Fruit fly (Drosophila melanogaster): Measurements from ENCODE around the gene CG4440.
A peak's percentile ranks its signal among the peaks of the same experiment; 100 is the strongest.

CG4440 gene

DNA sequence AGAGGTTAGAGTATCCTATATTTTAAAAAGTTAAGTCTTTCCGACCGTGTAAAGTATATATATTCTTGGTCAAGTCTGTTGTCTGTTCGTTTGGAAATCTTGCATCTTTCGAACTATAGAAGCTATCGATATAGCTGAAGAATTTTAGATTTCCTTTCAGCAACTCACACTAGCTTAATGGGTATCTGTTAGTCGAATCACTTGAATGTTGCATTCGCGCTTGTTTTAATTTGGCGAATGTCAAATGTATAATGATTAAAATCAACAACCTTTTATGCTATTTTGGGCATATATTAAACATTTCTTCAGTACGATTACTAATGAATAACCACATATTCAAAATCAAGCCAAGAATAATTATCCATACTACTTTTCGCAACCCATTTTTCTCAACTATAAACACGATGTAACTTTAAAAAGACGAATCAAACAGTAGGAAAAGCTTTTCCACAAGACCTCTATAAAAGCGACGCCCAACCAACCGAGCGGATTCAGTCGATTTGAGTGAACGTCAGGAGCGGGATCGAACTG is 36.0 kb upstream of the CG4440 start, which contains the start of gene Cyp303a1:
Gene Cyp303a1 (plus strand): TSS at position 481 of the 531 bp plus-strand sequence.
- no peak for TF ChIP-seq TFAM (GFP tag; optimal IDR thresholded peaks at IDR 0.05)
- TF ChIP-seq CG15269 (tag; optimal IDR thresholded peaks at IDR 0.05) = no peak
- peak; percentile 28; the same call in 1 of the 2 replicates for TF ChIP-seq bbx (GFP tag; IDR thresholded peaks at IDR 0.05; ENCODE audit: partially characterized antibody)
- TF ChIP-seq HLH4C (GFP tag; IDR thresholded peaks at IDR 0.05; ENCODE audit: partially characterized antibody) = peak; percentile 64; the same call in 2 of the 3 replicates
- no peak for TF ChIP-seq CG3065 (GFP tag; optimal IDR thresholded peaks at IDR 0.05)
- TF ChIP-seq cad (GFP tag; optimal IDR thresholded peaks at IDR 0.05) = no peak
- TF ChIP-seq CG11085 (GFP tag; IDR thresholded peaks at IDR 0.05) = no peak
- TF ChIP-seq CG2875 (GFP tag; optimal IDR thresholded peaks at IDR 0.05) = no peak
- peak; percentile 66; the same call in 1 of the 3 replicates for TF ChIP-seq CG6791 (GFP tag; IDR thresholded peaks at IDR 0.05; ENCODE audit: partially characterized antibody)
- TF ChIP-seq wor (GFP tag; IDR thresholded peaks at IDR 0.05) = no peak
- no peak for TF ChIP-seq ash1 (GFP tag; optimal IDR thresholded peaks at IDR 0.05)
- no peak for TF ChIP-seq amos (GFP tag; IDR thresholded peaks at IDR 0.05; ENCODE audit: partially characterized antibody)
- TF ChIP-seq Dip2 (GFP tag; IDR thresholded peaks at IDR 0.05) = no peak
- TF ChIP-seq corto (GFP tag; optimal IDR thresholded peaks at IDR 0.05) = no peak
- TF ChIP-seq CG6272 (GFP tag; IDR thresholded peaks at IDR 0.05) = no peak
- no peak for TF ChIP-seq Oaz (GFP tag; IDR thresholded peaks at IDR 0.05)
- TF ChIP-seq bab2 (GFP tag; optimal IDR thresholded peaks at IDR 0.05) = no peak
- no peak for TF ChIP-seq CG8290 (GFP tag; optimal IDR thresholded peaks at IDR 0.05)
- no peak for TF ChIP-seq CG8290 (tag; optimal IDR thresholded peaks at IDR 0.05)
- TF ChIP-seq CG14860 (GFP tag; IDR thresholded peaks at IDR 0.05; ENCODE audit: partially characterized antibody) = peak; percentile 42; the same call in 2 of the 3 replicates
- TF ChIP-seq Scr (GFP tag; IDR thresholded peaks at IDR 0.05; ENCODE audit: partially characterized antibody) = 0 out of 2 replicates have a peak, but pooled peaks have one; percentile 23
- TF ChIP-seq cg (GFP tag; optimal IDR thresholded peaks at IDR 0.05) = no peak
- no peak for TF ChIP-seq ems (GFP tag; optimal IDR thresholded peaks at IDR 0.05)
- TF ChIP-seq CG8281 (tag; optimal IDR thresholded peaks at IDR 0.05) = no peak
- TF ChIP-seq CG10462 (GFP tag; optimal IDR thresholded peaks at IDR 0.05) = no peak
- no peak for TF ChIP-seq CG2202 (tag; optimal IDR thresholded peaks at IDR 0.05)
- TF ChIP-seq CG7963 (GFP tag; IDR thresholded peaks at IDR 0.05; ENCODE audit: partially characterized antibody) = 0 out of 3 replicates have a peak, but pooled peaks have one; percentile 53
- TF ChIP-seq CG12769 (tag; optimal IDR thresholded peaks at IDR 0.05) = no peak
- TF ChIP-seq scrt (GFP tag; optimal IDR thresholded peaks at IDR 0.05) = no peak
- no peak for TF ChIP-seq CG13296 (GFP tag; optimal IDR thresholded peaks at IDR 0.05)
- TF ChIP-seq tgo (GFP tag; IDR thresholded peaks at IDR 0.05) = no peak
- no peak for TF ChIP-seq CG15514 (GFP tag; optimal IDR thresholded peaks at IDR 0.05)
- TF ChIP-seq row (GFP tag; IDR thresholded peaks at IDR 0.05) = no peak
- no peak for TF ChIP-seq ind (GFP tag; optimal IDR thresholded peaks at IDR 0.05)
- TF ChIP-seq CG16813 (GFP tag; IDR thresholded peaks at IDR 0.05; ENCODE audit: partially characterized antibody) = peak; percentile 58

DNA sequence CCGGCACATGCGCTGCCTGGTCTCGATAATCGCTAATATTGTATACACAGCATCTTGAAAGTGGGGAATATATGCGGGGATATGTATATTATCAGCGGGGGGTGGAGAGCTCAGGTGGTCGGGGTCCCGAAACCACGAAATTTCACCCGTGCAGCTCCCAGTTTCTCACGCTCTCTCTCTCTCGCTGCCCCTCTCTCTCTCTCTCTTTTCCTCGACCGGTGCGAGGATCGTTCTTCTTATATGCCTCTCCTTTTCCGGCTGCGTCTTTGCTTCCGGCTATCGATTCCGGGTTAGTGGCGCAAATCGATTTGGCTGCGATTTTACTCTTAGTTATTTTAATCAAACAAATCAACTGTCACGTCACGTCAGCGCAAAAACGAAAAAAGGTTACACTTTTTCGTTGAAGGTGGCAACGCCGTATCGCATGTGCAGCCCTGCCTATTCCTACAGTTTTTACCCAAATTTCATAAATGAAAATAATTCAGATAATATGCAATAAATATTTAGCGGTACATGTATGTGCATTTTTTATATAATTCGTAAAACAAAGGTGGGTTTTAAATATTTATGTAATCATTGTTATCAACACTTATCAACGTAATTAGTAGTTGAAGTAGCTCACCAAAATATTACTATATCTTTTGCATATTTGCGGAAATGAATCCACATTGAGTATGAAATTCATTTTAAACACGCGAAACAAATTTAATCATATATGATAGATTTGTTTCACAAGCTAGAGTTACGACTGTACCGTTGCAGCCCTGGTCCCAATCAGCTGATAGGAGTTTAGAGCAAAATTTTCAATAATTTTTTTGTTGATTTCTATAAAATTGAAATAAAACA is 30.0 kb upstream of the CG4440 start, which contains the start of the genes heix and CG17328:
Gene heix (minus strand): TSS at position 393 of the 846 bp plus-strand sequence.
Gene CG17328 (plus strand): TSS at position 478 of the 846 bp plus-strand sequence.
- no peak for TF ChIP-seq Gsc (GFP tag; IDR thresholded peaks at IDR 0.05)
- TF ChIP-seq CG10565 (GFP tag; optimal IDR thresholded peaks at IDR 0.05) = no peak
- no peak for TF ChIP-seq HLHmδ (GFP tag; optimal IDR thresholded peaks at IDR 0.05)
- TF ChIP-seq kni (GFP tag; optimal IDR thresholded peaks at IDR 0.05) = no peak
- TF ChIP-seq CG15269 (tag; optimal IDR thresholded peaks at IDR 0.05) = no peak
- no peak for TF ChIP-seq ash1 (GFP tag; optimal IDR thresholded peaks at IDR 0.05)
- no peak for TF ChIP-seq dimm (GFP tag; IDR thresholded peaks at IDR 0.05)
- TF ChIP-seq CG11093 (GFP tag; IDR thresholded peaks at IDR 0.05) = peak; percentile 61; the same call in 2 of the 3 replicates
- peak; percentile 81 for TF ChIP-seq CG13424 (tag; optimal IDR thresholded peaks at IDR 0.05)
- TF ChIP-seq CG17186 (GFP tag; optimal IDR thresholded peaks at IDR 0.05) = peak; percentile 61
- TF ChIP-seq Adf1 (GFP tag; IDR thresholded peaks at IDR 0.05) = no peak
- peak; percentile 48 for TF ChIP-seq CG18476 (GFP tag; optimal IDR thresholded peaks at IDR 0.05)
- TF ChIP-seq ATbp (GFP tag; optimal IDR thresholded peaks at IDR 0.05) = no peak
- no peak for TF ChIP-seq CG4282 (GFP tag; optimal IDR thresholded peaks at IDR 0.05)
- no peak for TF ChIP-seq CG3726 (GFP tag; IDR thresholded peaks at IDR 0.05)
- TF ChIP-seq her (GFP tag; optimal IDR thresholded peaks at IDR 0.05) = no peak
